Fruit fly (Drosophila melanogaster): ENCODE measurements around the gene sty.

Gene sty

dm6 chr3L:3450410-3450809, 25.7 kb upstream of the sty start (continued):
- TF ChIP-seq CG1832 (GFP tag; optimal IDR thresholded peaks at IDR 0.05) (no peak), Hr39 (optimal IDR thresholded peaks at IDR 0.05) (no peak), CG15601 (tag; optimal IDR thresholded peaks at IDR 0.05) (peak; percentile 15), dpn (GFP tag; optimal IDR thresholded peaks at IDR 0.05) (peak; percentile 23 to 42), Sin3A (optimal IDR thresholded peaks at IDR 0.05) (no peak), cg (GFP tag; optimal IDR thresholded peaks at IDR 0.05) (peak; percentile 1), CG12219 (GFP tag; optimal IDR thresholded peaks at IDR 0.05) (peak; percentile 35), sc (optimal IDR thresholded peaks at IDR 0.05) (no peak), sc (GFP tag; optimal IDR thresholded peaks at IDR 0.05) (no peak), CG4424 (GFP tag; optimal IDR thresholded peaks at IDR 0.05) (no peak), sug (tag; optimal IDR thresholded peaks at IDR 0.05) (no peak), az2 (GFP tag; optimal IDR thresholded peaks at IDR 0.05) (peak; percentile 51), CG2120 (GFP tag; optimal IDR thresholded peaks at IDR 0.05) (peak; percentile 76), Atf6 (GFP tag; IDR thresholded peaks at IDR 0.05) (peak; percentile 47; the same call in 1 of the 2 replicates), tx (GFP tag; optimal IDR thresholded peaks at IDR 0.05) (no peak), amos (GFP tag; IDR thresholded peaks at IDR 0.05; ENCODE audit: partially characterized antibody) (no peak), sens (GFP tag) (peak; percentile 82), croc (GFP tag; conservative IDR thresholded peaks at IDR 0.05) (no peak), br (optimal IDR thresholded peaks at IDR 0.05) (no peak), CG8478 (optimal IDR thresholded peaks at IDR 0.05) (no peak), CG10565 (GFP tag; optimal IDR thresholded peaks at IDR 0.05) (no peak), fd3F (GFP tag; optimal IDR thresholded peaks at IDR 0.05) (peak; percentile 44), CG30020 (tag; optimal IDR thresholded peaks at IDR 0.05) (no peak), CG11504 (tag; optimal IDR thresholded peaks at IDR 0.05) (peak; percentile 42), chif (GFP tag; optimal IDR thresholded peaks at IDR 0.05) (peak; percentile 6 to 14), row (GFP tag; IDR thresholded peaks at IDR 0.05) (peak; percentile 71), pho (GFP tag; optimal IDR thresholded peaks at IDR 0.05) (peak; percentile 42), Hr51 (GFP tag; optimal IDR thresholded peaks at IDR 0.05) (peak in 1 of 2 experiments; percentile 47), CG17361 (GFP tag; IDR thresholded peaks at IDR 0.05) (0 out of 3 replicates have a peak, but pooled peaks have one; percentile 18), fu2 (GFP tag; optimal IDR thresholded peaks at IDR 0.05) (peak; percentile 33), CG3838 (GFP tag; optimal IDR thresholded peaks at IDR 0.05) (peak; percentile 17), Spps (tag; optimal IDR thresholded peaks at IDR 0.05) (no peak), CG7786 (GFP tag; optimal IDR thresholded peaks at IDR 0.05) (peak; percentile 41), Dbx (GFP tag; IDR thresholded peaks at IDR 0.05) (no peak), CG1529 (GFP tag; optimal IDR thresholded peaks at IDR 0.05) (no peak), CG10267 (tag; optimal IDR thresholded peaks at IDR 0.05) (peak; percentile 34), CG15514 (GFP tag; optimal IDR thresholded peaks at IDR 0.05) (no peak), shn (GFP tag; optimal IDR thresholded peaks at IDR 0.05) (no peak), Pdp1 (GFP tag; optimal IDR thresholded peaks at IDR 0.05) (peak in 1 of 2 experiments; percentile 48), tin (GFP tag; optimal IDR thresholded peaks at IDR 0.05) (no peak), Dad (GFP tag; optimal IDR thresholded peaks at IDR 0.05) (no peak), CG13624 (GFP tag; optimal IDR thresholded peaks at IDR 0.05) (peak; percentile 35), CG32767 (GFP tag; IDR thresholded peaks at IDR 0.05) (no peak), tio (GFP tag; optimal IDR thresholded peaks at IDR 0.05) (peak; percentile 32), otp (GFP tag; IDR thresholded peaks at IDR 0.05) (no peak), phol (tag; optimal IDR thresholded peaks at IDR 0.05) (peak; percentile 13), Doc3 (GFP tag; IDR thresholded peaks at IDR 0.05; ENCODE audit: partially characterized antibody) (no peak), Xrp1 (GFP tag; IDR thresholded peaks at IDR 0.05) (peak; percentile 54), CG2712 (tag; optimal IDR thresholded peaks at IDR 0.05) (peak; percentile 42), dimm (GFP tag; IDR thresholded peaks at IDR 0.05) (no peak), CG6689 (GFP tag; IDR thresholded peaks at IDR 0.05) (no peak), zfh1 (GFP tag; IDR thresholded peaks at IDR 0.05) (no peak), Ssrp (tag; optimal IDR thresholded peaks at IDR 0.05) (peak; percentile 34)
